Worm (Caenorhabditis elegans) whole organism, mixed stage, embryonic: ENCODE results near the gene ndub-3.

Experiments
- M03D4.4 ChIP-seq: sonication (generic microtip); optimal IDR thresholded peaks from 2 replicates; lab custom pipeline; 2017; ENCODE audit warnings: mild to moderate bottlenecking, missing genetic modification characterization, missing compliant biosample characterization
- bed-3 ChIP-seq: fragments of 200-800 bp; sonication (Bioruptor generic); optimal IDR thresholded peaks from 3 replicates; lab custom pipeline; 2018; ENCODE audit warnings: mild to moderate bottlenecking, missing genetic modification characterization, moderate library complexity, missing compliant biosample characterization
- blmp-1 ChIP-seq: fragments of 150-350 bp; optimal IDR thresholded peaks from 2 replicates; lab custom pipeline; 2014; ENCODE audit warnings: missing biosample characterization, missing genetic modification characterization
- ceh-39 ChIP-seq: fragments of 150-350 bp; optimal IDR thresholded peaks from 2 replicates; lab custom pipeline; 2014; ENCODE audit warnings: missing biosample characterization, missing genetic modification characterization
- ceh-43 ChIP-seq: fragments of 200-800 bp; sonication (Bioruptor generic); optimal IDR thresholded peaks from 2 replicates; lab custom pipeline; 2018; ENCODE audit warnings: mild to moderate bottlenecking, missing genetic modification characterization, moderate library complexity, missing compliant biosample characterization
- ceh-83 ChIP-seq: fragments of 200-800 bp; sonication (Bioruptor generic); optimal IDR thresholded peaks from 2 replicates; lab custom pipeline; 2018; ENCODE audit warnings: mild to moderate bottlenecking, missing genetic modification characterization, missing compliant biosample characterization
- ces-1 ChIP-seq: fragments of 150-350 bp; optimal IDR thresholded peaks from 2 replicates; lab custom pipeline; 2014; ENCODE audit warnings: missing biosample characterization, missing genetic modification reagents, missing genetic modification characterization
- cnd-1 ChIP-seq: fragments of 200-800 bp; sonication (Bioruptor generic); optimal IDR thresholded peaks from 2 replicates; lab custom pipeline; 2018; ENCODE audit warnings: mild to moderate bottlenecking, missing genetic modification characterization, missing compliant biosample characterization
- elt-1 ChIP-seq: sonication (generic microtip); optimal IDR thresholded peaks from 2 replicates; lab custom pipeline; 2017; ENCODE audit warnings: missing genetic modification characterization, mild to moderate bottlenecking, missing compliant biosample characterization, antibody characterized with exemption, moderate library complexity, borderline replicate concordance; ENCODE audit not compliant: insufficient read depth
- elt-3 ChIP-seq: fragments of 150-350 bp; optimal IDR thresholded peaks from 2 replicates; lab custom pipeline; 2014; ENCODE audit warnings: missing biosample characterization, missing genetic modification characterization
- flh-1 ChIP-seq: fragments of 200-800 bp; sonication (Bioruptor generic); optimal IDR thresholded peaks from 2 replicates; lab custom pipeline; 2018; ENCODE audit warnings: mild to moderate bottlenecking, missing genetic modification characterization, moderate library complexity, missing compliant biosample characterization
- ham-2 ChIP-seq: fragments of 200-800 bp; sonication (Bioruptor generic); optimal IDR thresholded peaks from 2 replicates; lab custom pipeline; 2018; ENCODE audit warnings: mild to moderate bottlenecking, missing genetic modification characterization, missing compliant biosample characterization
- hlh-1 ChIP-seq: fragments of 150-350 bp; optimal IDR thresholded peaks from 2 replicates; lab custom pipeline; 2014; ENCODE audit warnings: missing biosample characterization, missing genetic modification reagents, missing genetic modification characterization
- lin-13 ChIP-seq: fragments of 150-350 bp; optimal IDR thresholded peaks from 2 replicates; lab custom pipeline; 2014; ENCODE audit warnings: missing biosample characterization, missing genetic modification characterization
- lin-32 ChIP-seq: fragments of 200-800 bp; sonication (Bioruptor generic); optimal IDR thresholded peaks from 2 replicates; lab custom pipeline; 2018; ENCODE audit warnings: mild to moderate bottlenecking, missing genetic modification characterization, missing compliant biosample characterization
- lsy-2 ChIP-seq: fragments of 150-350 bp; optimal IDR thresholded peaks from 2 replicates; lab custom pipeline; 2014; ENCODE audit warnings: missing biosample characterization, missing genetic modification characterization
- mab-5 ChIP-seq: fragments of 150-350 bp; optimal IDR thresholded peaks from 2 replicates; lab custom pipeline; 2014; ENCODE audit warnings: missing biosample characterization, missing genetic modification characterization
- mep-1 ChIP-seq: fragments of 150-350 bp; optimal IDR thresholded peaks from 2 replicates; lab custom pipeline; 2017; ENCODE audit warnings: missing biosample characterization, missing genetic modification reagents, missing genetic modification characterization, inconsistent platforms
- mls-2 ChIP-seq: sonication (generic microtip); optimal IDR thresholded peaks from 2 replicates; lab custom pipeline; 2016; ENCODE audit warnings: mild to moderate bottlenecking, missing genetic modification characterization, moderate library complexity, missing compliant biosample characterization
- nhr-12 ChIP-seq: fragments of 150-350 bp; optimal IDR thresholded peaks from 2 replicates; lab custom pipeline; 2014; ENCODE audit warnings: missing biosample characterization, missing genetic modification characterization
- nhr-2 ChIP-seq: fragments of 150-350 bp; optimal IDR thresholded peaks from 2 replicates; lab custom pipeline; 2014; ENCODE audit warnings: missing biosample characterization, missing genetic modification characterization
- nhr-237 ChIP-seq: fragments of 150-350 bp; optimal IDR thresholded peaks from 2 replicates; lab custom pipeline; 2014; ENCODE audit warnings: missing biosample characterization, missing genetic modification characterization
- nhr-76 ChIP-seq: sonication (generic microtip); optimal IDR thresholded peaks from 2 replicates; lab custom pipeline; 2017; ENCODE audit warnings: missing biosample characterization, missing genetic modification characterization
- pha-4 ChIP-seq: fragments of 150-350 bp; optimal IDR thresholded peaks from 2 replicates; lab custom pipeline; 2018; ENCODE audit warnings: missing biosample characterization, missing genetic modification reagents, missing genetic modification characterization
- snpc-4 ChIP-seq: fragments of 150-350 bp; optimal IDR thresholded peaks from 2 replicates; lab custom pipeline; 2014; ENCODE audit warnings: missing biosample characterization, missing genetic modification characterization
- sptf-1 ChIP-seq: sonication (generic microtip); optimal IDR thresholded peaks from 2 replicates; lab custom pipeline; 2017; ENCODE audit warnings: mild to moderate bottlenecking, missing genetic modification characterization, moderate library complexity, missing compliant biosample characterization
- tbx-8 ChIP-seq: fragments of 200-800 bp; sonication (Bioruptor generic); optimal IDR thresholded peaks from 2 replicates; lab custom pipeline; 2018; ENCODE audit warnings: mild to moderate bottlenecking, missing genetic modification characterization, moderate library complexity, missing compliant biosample characterization
- unc-120 ChIP-seq: sonication (generic microtip); optimal IDR thresholded peaks from 2 replicates; lab custom pipeline; 2017; ENCODE audit warnings: missing genetic modification characterization, missing compliant biosample characterization; ENCODE audit not compliant: poor library complexity, severe bottlenecking
- unc-39 ChIP-seq: fragments of 150-350 bp; optimal IDR thresholded peaks from 2 replicates; lab custom pipeline; 2014; ENCODE audit warnings: missing biosample characterization, missing genetic modification characterization
- unc-62 ChIP-seq: fragments of 150-350 bp; optimal IDR thresholded peaks from 2 replicates; lab custom pipeline; 2014; ENCODE audit warnings: missing biosample characterization, missing genetic modification reagents, missing genetic modification characterization
- zip-8 ChIP-seq: fragments of 150-350 bp; optimal IDR thresholded peaks from 2 replicates; lab custom pipeline; 2014; ENCODE audit warnings: missing biosample characterization, missing genetic modification characterization
- ztf-11 ChIP-seq: fragments of 150-350 bp; optimal IDR thresholded peaks from 2 replicates; lab custom pipeline; 2014; ENCODE audit warnings: missing biosample characterization, missing genetic modification characterization

ndub-3 gene

DNA sequence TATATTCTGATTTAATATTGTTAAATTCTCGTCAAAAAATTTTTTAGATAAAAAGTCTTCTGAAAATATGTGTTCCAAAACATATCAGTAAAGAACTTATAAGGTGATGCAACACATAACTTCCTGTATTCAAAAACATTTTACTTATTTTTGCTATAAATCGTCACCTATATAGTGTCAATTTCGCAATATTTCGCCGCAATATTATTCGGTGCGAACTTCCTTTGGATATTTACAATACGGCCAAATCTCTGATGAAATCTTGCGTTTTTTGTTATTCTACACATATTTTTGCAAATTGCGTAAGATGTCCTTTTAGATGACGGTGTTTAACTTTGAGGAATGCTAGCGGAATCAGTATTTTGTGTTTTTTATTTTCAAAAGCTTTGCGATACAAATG lies 43.2 kb downstream of the ndub-3 start:
- TF ChIP-seq lin-32 (GFP tag; lab: Kevin White, UChicago), result no peak
- no peak for TF ChIP-seq snpc-4 (tag; lab: Kevin White, UChicago)
- TF ChIP-seq unc-120 (tag; lab: Kevin White, UChicago), result no peak
- TF ChIP-seq nhr-237 (tag; lab: Kevin White, UChicago), result no peak
- no peak for TF ChIP-seq ztf-11
- TF ChIP-seq lin-13 (tag; lab: Kevin White, UChicago), result no peak
- TF ChIP-seq zip-8 (tag; lab: Kevin White, UChicago), result no peak
- no peak for TF ChIP-seq lsy-2 (tag; lab: Kevin White, UChicago)
- no peak for TF ChIP-seq mep-1
- no peak for TF ChIP-seq nhr-12 (tag; lab: Kevin White, UChicago)
- no peak for TF ChIP-seq pha-4 (tag; lab: Kevin White, UChicago)
- TF ChIP-seq M03D4.4 (tag; lab: Kevin White, UChicago), result no peak

DNA sequence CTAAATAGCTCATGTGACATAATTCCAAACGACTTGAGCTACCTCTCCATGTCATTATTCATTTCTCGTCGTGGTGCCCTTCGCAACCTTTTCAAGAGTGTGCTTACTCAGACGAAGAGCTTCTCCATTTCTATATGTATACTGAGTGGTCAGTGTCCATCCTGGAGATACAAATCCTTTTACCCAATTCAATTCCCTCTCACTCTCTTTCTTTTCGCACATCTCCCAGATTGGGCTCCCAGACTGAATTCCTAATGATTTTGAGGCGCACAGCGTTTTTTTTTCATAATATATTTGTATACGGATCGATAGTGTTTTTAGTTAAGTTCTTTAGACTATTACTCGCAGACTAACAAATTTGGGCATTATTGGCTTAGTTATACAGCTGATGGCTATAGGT lies 43.7 kb downstream of the ndub-3 start:
- TF ChIP-seq flh-1 (GFP tag; lab: Kevin White, UChicago) (no peak), mep-1 (no peak), elt-3 (tag; lab: Kevin White, UChicago) (no peak), ham-2 (no peak), ces-1 (peak; percentile 77), cnd-1 (tag; lab: Kevin White, UChicago) (no peak), ceh-83 (GFP tag; lab: Kevin White, UChicago) (no peak)
- TF ChIP-seq, all 35 proteins: peak for 1

- TF ChIP-seq cnd-1 (tag; lab: Kevin White, UChicago) (no peak), sptf-1 (no peak), ceh-39 (tag; lab: Kevin White, UChicago) (no peak), unc-62 (GFP tag; lab: Kevin White, UChicago) (no peak), hlh-1 (tag; lab: Kevin White, UChicago) (no peak), unc-120 (tag; lab: Kevin White, UChicago) (no peak), nhr-76 (tag; lab: Kevin White, UChicago) (no peak), M03D4.4 (tag; lab: Kevin White, UChicago) (no peak), nhr-237 (tag; lab: Kevin White, UChicago) (no peak), mab-5 (tag; lab: Kevin White, UChicago) (no peak), ceh-43 (GFP tag; lab: Kevin White, UChicago) (no peak), blmp-1 (tag; lab: Kevin White, UChicago) (no peak), nhr-2 (tag; lab: Kevin White, UChicago) (no peak), flh-1 (GFP tag; lab: Kevin White, UChicago) (no peak), ztf-11 (no peak), unc-39 (tag; lab: Kevin White, UChicago) (no peak), lin-13 (tag; lab: Kevin White, UChicago) (no peak), pha-4 (tag; lab: Kevin White, UChicago) (no peak), elt-1 (tag; lab: Kevin White, UChicago) (no peak), ham-2 (no peak)
Observed at ce11 chrII:8920315-8920714, 44.4 kb downstream of the ndub-3 start.

ce11 chrII:8917339-8917738 lies 47.4 kb downstream of the ndub-3 start:
- TF ChIP-seq elt-3 (tag; lab: Kevin White, UChicago) (no peak), lin-13 (tag; lab: Kevin White, UChicago) (no peak), nhr-2 (tag; lab: Kevin White, UChicago) (no peak), nhr-237 (tag; lab: Kevin White, UChicago) (no peak), snpc-4 (tag; lab: Kevin White, UChicago) (no peak)

DNA sequence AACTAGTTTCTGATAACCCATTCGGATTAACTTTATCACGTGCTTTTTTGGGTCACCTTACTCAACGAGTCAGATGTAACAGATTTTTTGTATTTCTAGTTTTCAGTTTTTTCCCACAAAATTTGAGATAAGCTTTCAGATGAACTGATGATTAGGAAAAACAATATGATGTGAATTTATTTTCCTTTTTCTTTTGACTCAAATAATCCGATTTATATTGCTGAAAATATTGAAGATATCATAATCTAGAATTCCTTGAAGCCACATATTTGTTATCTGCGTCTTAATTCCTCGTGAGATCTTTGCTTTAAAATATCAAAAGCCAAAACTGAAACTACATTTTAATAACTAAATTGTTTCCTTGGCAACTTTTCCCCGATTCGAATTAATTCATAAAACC lies 48.0 kb downstream of the ndub-3 start:
- TF ChIP-seq lin-13 (tag; lab: Kevin White, UChicago) (no peak), flh-1 (GFP tag; lab: Kevin White, UChicago) (no peak), bed-3 (GFP tag; lab: Kevin White, UChicago) (no peak), cnd-1 (tag; lab: Kevin White, UChicago) (no peak), ceh-83 (GFP tag; lab: Kevin White, UChicago) (no peak), hlh-1 (tag; lab: Kevin White, UChicago) (no peak), tbx-8 (GFP tag; lab: Kevin White, UChicago) (no peak), pha-4 (tag; lab: Kevin White, UChicago) (no peak), mab-5 (tag; lab: Kevin White, UChicago) (no peak), ceh-39 (tag; lab: Kevin White, UChicago) (no peak), ham-2 (no peak), ces-1 (no peak), mls-2 (tag; lab: Kevin White, UChicago) (no peak), sptf-1 (no peak), lin-32 (GFP tag; lab: Kevin White, UChicago) (no peak)
- TF ChIP-seq, all 35 proteins: peak for 0
